Worm (Caenorhabditis elegans): ENCODE measurements around the gene srbc-66.

srbc-66 gene

DNA sequence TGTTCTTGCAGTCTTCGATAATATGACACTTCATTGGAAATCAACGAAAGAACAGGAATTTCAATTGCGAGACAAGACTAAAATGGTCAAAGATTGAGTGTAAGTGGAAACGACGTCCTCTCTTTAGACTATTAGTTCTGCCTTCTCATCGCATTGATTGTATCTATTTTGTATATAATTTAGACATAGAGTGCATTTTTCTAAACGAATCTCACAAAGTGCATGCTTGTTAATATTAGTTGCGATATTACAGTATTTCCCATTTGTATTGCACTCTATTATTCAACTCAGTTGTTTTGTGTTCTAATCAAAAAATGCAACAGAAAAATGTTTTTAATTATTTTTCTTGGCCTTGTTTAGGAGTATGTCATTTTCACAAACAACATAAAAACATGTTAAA lies 7.8 kb downstream of the srbc-66 start, which contains the start of gene nhr-93:
Gene nhr-93, minus strand, starts transcription at position 101 of the 400 bp plus-strand sequence.
- TF ChIP-seq nhr-237 (tag; optimal IDR thresholded peaks at IDR 0.05) = no peak
- TF ChIP-seq ceh-9 (tag; optimal IDR thresholded peaks at IDR 0.05) = no peak
- TF ChIP-seq ceh-28 (tag; optimal IDR thresholded peaks at IDR 0.05) = no peak

DNA sequence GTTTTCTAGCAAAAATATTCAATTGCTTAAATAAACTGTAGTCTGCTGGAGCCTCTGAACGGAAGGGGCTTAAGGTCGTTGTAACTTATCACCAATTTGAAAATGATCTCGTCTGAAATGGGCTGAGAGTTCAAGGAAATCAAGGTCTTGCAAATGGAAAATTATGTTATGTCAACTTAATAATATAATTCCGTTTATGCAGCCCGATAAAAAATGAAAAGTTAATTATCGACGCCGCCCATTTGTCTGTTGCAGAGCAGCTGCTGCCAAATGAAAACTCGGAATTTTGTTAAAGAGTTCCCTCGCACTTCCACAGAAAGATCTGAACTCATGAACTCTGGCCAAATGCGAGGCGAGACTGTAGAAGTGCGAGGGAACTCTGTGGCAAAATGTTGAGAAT lies 10.6 kb downstream of the srbc-66 start, which contains the start of gene srbc-67:
Gene srbc-67, minus strand, starts transcription at position 101 of the 400 bp plus-strand sequence.
- TF ChIP-seq lin-39 (tag; optimal IDR thresholded peaks at IDR 0.05) (no peak), elt-2 (tag; optimal IDR thresholded peaks at IDR 0.05) (no peak), lin-15B (tag; optimal IDR thresholded peaks at IDR 0.05) (no peak), ztf-4 (tag; optimal IDR thresholded peaks at IDR 0.05) (no peak), sea-2 (GFP tag; optimal IDR thresholded peaks at IDR 0.05) (no peak), aly-2 (tag; optimal IDR thresholded peaks at IDR 0.05) (no peak), jun-1 (tag; optimal IDR thresholded peaks at IDR 0.05) (no peak), nhr-25 (tag; optimal IDR thresholded peaks at IDR 0.05) (no peak), pha-4 (tag; optimal IDR thresholded peaks at IDR 0.05) (no peak), ceh-28 (tag; optimal IDR thresholded peaks at IDR 0.05) (no peak), ZK546.5 (tag; optimal IDR thresholded peaks at IDR 0.05) (no peak), nhr-76 (tag; optimal IDR thresholded peaks at IDR 0.05) (no peak), nhr-11 (tag; optimal IDR thresholded peaks at IDR 0.05) (no peak), tbx-2 (tag; optimal IDR thresholded peaks at IDR 0.05) (no peak), snpc-4 (tag; optimal IDR thresholded peaks at IDR 0.05) (no peak), R02D3.7 (tag; optimal IDR thresholded peaks at IDR 0.05) (no peak), lsy-12 (tag; optimal IDR thresholded peaks at IDR 0.05) (no peak), skn-1 (tag; optimal IDR thresholded peaks at IDR 0.05) (no peak), ceh-82 (tag; optimal IDR thresholded peaks at IDR 0.05) (no peak)

DNA sequence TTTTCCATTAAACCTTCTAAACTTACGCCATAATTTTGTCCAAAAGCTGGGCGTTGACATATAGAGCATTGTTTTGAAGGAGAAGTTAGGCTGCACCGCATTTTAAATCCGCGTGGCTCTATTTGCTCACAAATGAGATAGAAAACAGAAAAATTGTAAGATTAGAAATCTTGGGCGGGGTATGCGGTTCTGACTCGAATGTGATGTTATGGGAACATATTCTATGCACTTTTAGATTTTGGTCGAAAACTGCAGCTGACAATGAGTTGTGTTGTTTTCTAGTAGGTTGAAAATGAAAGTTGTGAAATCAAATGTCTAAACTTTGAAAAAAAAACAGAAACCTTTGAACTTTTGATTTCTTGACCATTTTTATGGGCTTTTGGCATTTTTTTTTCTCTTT lies 12.8 kb downstream of the srbc-66 start, which contains the start of gene nhr-222:
Gene nhr-222, minus strand, starts transcription at position 101 of the 400 bp plus-strand sequence.
- TF ChIP-seq elt-3 (tag; optimal IDR thresholded peaks at IDR 0.05) (no peak), unc-62 (GFP tag; optimal IDR thresholded peaks at IDR 0.05) (no peak), lsy-12 (tag; optimal IDR thresholded peaks at IDR 0.05) (no peak), nhr-76 (tag; optimal IDR thresholded peaks at IDR 0.05) (no peak), mdl-1 (tag; optimal IDR thresholded peaks at IDR 0.05) (no peak), unc-39 (tag; optimal IDR thresholded peaks at IDR 0.05) (no peak), nhr-23 (tag; optimal IDR thresholded peaks at IDR 0.05) (no peak), tbx-2 (tag; optimal IDR thresholded peaks at IDR 0.05) (no peak), ztf-11 (tag; optimal IDR thresholded peaks at IDR 0.05) (no peak)

DNA sequence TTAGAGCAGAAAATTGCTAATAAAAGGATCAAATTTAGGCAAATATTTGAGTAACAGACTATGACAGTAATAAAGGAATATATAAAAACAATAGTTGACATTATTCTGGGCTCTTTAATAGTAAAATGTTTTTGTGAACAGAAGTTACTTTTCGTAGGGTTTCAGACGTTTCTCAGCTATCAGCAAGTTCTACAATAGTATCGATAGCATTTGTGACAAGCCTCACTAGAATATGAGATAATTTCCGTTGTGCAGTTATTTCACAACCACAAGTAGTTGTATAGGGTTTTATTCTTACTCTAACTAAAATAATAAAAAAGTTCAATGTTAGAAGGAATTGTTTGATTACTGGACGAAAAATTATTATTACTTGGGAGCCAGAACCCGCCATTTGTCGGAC lies 16.0 kb downstream of the srbc-66 start, which contains the start of gene srbc-68:
Gene srbc-68, minus strand, starts transcription at position 101 of the 400 bp plus-strand sequence.
- TF ChIP-seq mdl-1 (tag; optimal IDR thresholded peaks at IDR 0.05) (no peak), nhr-23 (tag; optimal IDR thresholded peaks at IDR 0.05) (no peak), lin-15B (tag; optimal IDR thresholded peaks at IDR 0.05) (no peak), elt-2 (tag; optimal IDR thresholded peaks at IDR 0.05) (no peak), skn-1 (tag; optimal IDR thresholded peaks at IDR 0.05) (no peak), egl-27 (tag; optimal IDR thresholded peaks at IDR 0.05) (no peak), fkh-10 (GFP tag; optimal IDR thresholded peaks at IDR 0.05) (no peak), aly-2 (tag; optimal IDR thresholded peaks at IDR 0.05) (no peak), fos-1 (tag; optimal IDR thresholded peaks at IDR 0.05) (no peak), zag-1 (tag; optimal IDR thresholded peaks at IDR 0.05) (no peak), ceh-28 (tag; optimal IDR thresholded peaks at IDR 0.05) (no peak), ztf-4 (tag; optimal IDR thresholded peaks at IDR 0.05) (no peak), nfya-1 (tag; optimal IDR thresholded peaks at IDR 0.05; ENCODE audit: insufficient read depth) (no peak)

DNA sequence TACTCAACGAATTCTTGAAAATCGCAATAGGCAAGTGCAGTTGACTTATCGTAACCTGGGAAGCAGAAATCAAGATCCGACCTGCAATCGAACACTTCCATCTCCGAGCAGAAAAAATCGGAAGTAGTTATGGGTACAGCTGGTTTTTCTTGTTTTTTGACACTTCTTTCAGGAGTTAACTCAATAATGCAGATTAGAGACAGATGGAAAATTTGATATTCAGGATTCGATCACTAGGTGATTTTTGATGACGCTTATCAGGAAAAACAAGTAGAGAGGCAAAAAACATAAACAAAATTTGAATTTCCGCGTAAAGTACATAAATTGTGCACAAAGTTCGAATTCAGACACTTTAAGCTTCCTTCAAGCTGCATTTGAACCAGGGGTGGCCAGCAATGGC lies 18.3 kb downstream of the srbc-66 start, which contains the start of gene srw-130:
Gene srw-130, minus strand, starts transcription at position 101 of the 400 bp plus-strand sequence.
- TF ChIP-seq elt-1 (tag; optimal IDR thresholded peaks at IDR 0.05) (no peak), ama-1 (optimal IDR thresholded peaks at IDR 0.05) (no peak), ztf-4 (tag; optimal IDR thresholded peaks at IDR 0.05) (no peak), nhr-12 (tag; optimal IDR thresholded peaks at IDR 0.05) (no peak), aly-2 (tag; optimal IDR thresholded peaks at IDR 0.05) (no peak), ceh-9 (tag; optimal IDR thresholded peaks at IDR 0.05) (no peak), sea-2 (GFP tag; optimal IDR thresholded peaks at IDR 0.05) (no peak), snpc-4 (tag; optimal IDR thresholded peaks at IDR 0.05) (no peak), jun-1 (tag; optimal IDR thresholded peaks at IDR 0.05) (no peak), mml-1 (tag; optimal IDR thresholded peaks at IDR 0.05) (no peak), nhr-76 (tag; optimal IDR thresholded peaks at IDR 0.05) (no peak), eor-1 (tag; optimal IDR thresholded peaks at IDR 0.05) (no peak), lin-39 (tag; optimal IDR thresholded peaks at IDR 0.05) (no peak), egl-27 (tag; optimal IDR thresholded peaks at IDR 0.05) (no peak), fkh-10 (GFP tag; optimal IDR thresholded peaks at IDR 0.05) (no peak), egl-5 (tag; optimal IDR thresholded peaks at IDR 0.05) (no peak), fkh-2 (tag; optimal IDR thresholded peaks at IDR 0.05) (no peak), elt-2 (tag; optimal IDR thresholded peaks at IDR 0.05) (no peak), unc-39 (tag; optimal IDR thresholded peaks at IDR 0.05) (no peak)

All from whole organism, L3 larva.